Worm (Caenorhabditis elegans): ENCODE measurements around the gene K01A11.1.
A peak's percentile ranks its signal among the peaks of the same experiment; 100 is the strongest.

K01A11.1 gene

ce11 chrIII:3444139-3444538, 12.9 kb upstream of the K01A11.1 start, which contains the start of gene spe-41:
Gene spe-41 (minus strand): TSS chrIII:3444210.
- TF ChIP-seq tab-1 (GFP tag; IDR thresholded peaks at IDR 0.05) (no peak), cog-1 (tag; optimal IDR thresholded peaks at IDR 0.05) (no peak)

- no peak for TF ChIP-seq med-1 (GFP tag; optimal IDR thresholded peaks at IDR 0.05; ENCODE audit: insufficient read depth)
Measured at ce11 chrIII:3437139-3437538, 5.9 kb upstream of the K01A11.1 start.

DNA sequence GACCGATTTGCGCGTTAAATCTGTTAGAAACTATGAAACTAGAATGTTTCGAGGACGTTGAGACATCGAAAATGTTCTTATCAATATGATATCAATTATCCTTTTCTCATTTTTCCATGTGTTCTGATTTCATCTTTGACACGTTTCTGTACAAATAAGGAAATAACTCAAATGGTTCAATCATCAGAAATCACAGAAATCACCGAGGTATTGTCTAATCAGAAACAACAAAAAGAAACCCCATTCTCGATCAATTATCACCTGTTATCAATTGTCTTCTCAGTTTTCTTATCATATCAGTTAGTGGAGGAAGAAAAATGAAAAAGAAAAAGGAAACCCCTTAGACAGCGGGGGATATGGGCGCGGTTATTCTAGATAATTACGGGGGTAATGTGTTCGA, 3.9 kb upstream of the K01A11.1 start:
- TF ChIP-seq ref-1 (GFP tag; conservative IDR thresholded peaks at IDR 0.05) (no peak), flt-1 (GFP tag; IDR thresholded peaks at IDR 0.05) (no peak), med-1 (GFP tag; optimal IDR thresholded peaks at IDR 0.05; ENCODE audit: insufficient read depth) (no peak), ztf-23 (GFP tag; IDR thresholded peaks at IDR 0.05) (no peak), cog-1 (tag; optimal IDR thresholded peaks at IDR 0.05) (no peak), T22C8.4 (GFP tag; IDR thresholded peaks at IDR 0.05) (no peak), tab-1 (GFP tag; IDR thresholded peaks at IDR 0.05) (no peak), klf-2 (GFP tag; conservative IDR thresholded peaks at IDR 0.05) (no peak), ztf-29 (GFP tag; IDR thresholded peaks at IDR 0.05) (no peak)

ce11 chrIII:3430667-3431066, 618 bp downstream of the K01A11.1 start:
- TF ChIP-seq ztf-29 (GFP tag; IDR thresholded peaks at IDR 0.05) (no peak), med-1 (GFP tag; optimal IDR thresholded peaks at IDR 0.05; ENCODE audit: insufficient read depth) (no peak), cog-1 (tag; optimal IDR thresholded peaks at IDR 0.05) (no peak), ztf-23 (GFP tag; IDR thresholded peaks at IDR 0.05) (no peak), tab-1 (GFP tag; IDR thresholded peaks at IDR 0.05) (no peak), klf-2 (GFP tag; conservative IDR thresholded peaks at IDR 0.05) (no peak), ref-1 (GFP tag; conservative IDR thresholded peaks at IDR 0.05) (no peak), T22C8.4 (GFP tag; IDR thresholded peaks at IDR 0.05) (no peak), flt-1 (GFP tag; IDR thresholded peaks at IDR 0.05) (no peak)

DNA sequence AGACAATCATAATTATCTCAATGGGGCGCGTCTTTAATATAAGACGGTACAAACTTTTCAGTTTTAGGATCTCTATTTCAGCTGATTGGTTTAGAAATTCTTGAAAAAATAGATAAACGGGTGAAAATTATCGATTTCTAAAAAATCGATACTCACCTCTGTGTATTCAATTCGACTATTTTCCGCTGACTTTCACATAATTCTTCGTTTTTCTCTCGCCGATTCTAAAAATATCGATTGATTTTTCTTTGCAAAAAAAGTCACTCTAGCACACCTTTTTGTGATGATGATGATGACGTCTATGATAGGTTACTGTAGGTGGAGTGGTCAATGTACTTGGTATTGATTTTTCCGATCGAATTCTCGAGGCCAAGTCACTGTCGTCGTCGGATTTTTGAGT, 1.5 kb downstream of the K01A11.1 start:
- TF ChIP-seq klf-2 (GFP tag; conservative IDR thresholded peaks at IDR 0.05) = no peak
- TF ChIP-seq med-1 (GFP tag; optimal IDR thresholded peaks at IDR 0.05; ENCODE audit: insufficient read depth) = no peak
- no peak for TF ChIP-seq flt-1 (GFP tag; IDR thresholded peaks at IDR 0.05)
- peak; percentile 65 for TF ChIP-seq T22C8.4 (GFP tag; IDR thresholded peaks at IDR 0.05)
- no peak for TF ChIP-seq tab-1 (GFP tag; IDR thresholded peaks at IDR 0.05)
- TF ChIP-seq ref-1 (GFP tag; conservative IDR thresholded peaks at IDR 0.05) = no peak

- TF ChIP-seq T22C8.4 (GFP tag; IDR thresholded peaks at IDR 0.05) = no peak
- TF ChIP-seq klf-2 (GFP tag; conservative IDR thresholded peaks at IDR 0.05) = no peak
- TF ChIP-seq med-1 (GFP tag; optimal IDR thresholded peaks at IDR 0.05; ENCODE audit: insufficient read depth) = no peak
- no peak for TF ChIP-seq ztf-23 (GFP tag; IDR thresholded peaks at IDR 0.05)
- TF ChIP-seq ztf-29 (GFP tag; IDR thresholded peaks at IDR 0.05) = no peak
- TF ChIP-seq tab-1 (GFP tag; IDR thresholded peaks at IDR 0.05) = no peak
- TF ChIP-seq flt-1 (GFP tag; IDR thresholded peaks at IDR 0.05) = no peak
- no peak for TF ChIP-seq ref-1 (GFP tag; conservative IDR thresholded peaks at IDR 0.05)
- no peak for TF ChIP-seq cog-1 (tag; optimal IDR thresholded peaks at IDR 0.05)
Measured at ce11 chrIII:3428574-3428973, 2.7 kb downstream of the K01A11.1 start.

- TF ChIP-seq cog-1 (tag; optimal IDR thresholded peaks at IDR 0.05) (no peak), flt-1 (GFP tag; IDR thresholded peaks at IDR 0.05) (0 out of 2 replicates have a peak, but pooled peaks have one; percentile 4)
Measured at ce11 chrIII:3426741-3427140, 4.5 kb downstream of the K01A11.1 start.

DNA sequence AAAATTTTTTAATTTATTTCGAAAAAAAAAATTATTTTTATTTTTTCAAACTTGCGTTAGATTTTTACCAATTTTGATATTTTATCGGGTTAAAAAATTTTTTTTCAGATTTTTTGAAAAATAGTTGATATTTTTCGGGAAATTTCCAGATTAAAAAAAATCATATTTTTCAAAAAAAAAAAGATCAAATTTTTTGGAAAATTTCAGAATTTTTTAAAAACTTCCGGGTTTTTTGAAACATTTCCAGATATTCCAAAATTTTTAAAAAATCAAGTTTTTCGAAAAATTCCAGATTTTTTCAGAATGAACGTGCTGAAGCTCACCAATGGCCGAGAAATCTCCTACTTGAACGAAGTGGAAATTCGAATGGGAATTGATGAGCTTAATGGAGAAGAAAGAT, 5.8 kb downstream of the K01A11.1 start, which contains the start of gene metl-18:
Gene metl-18 (plus strand): TSS at position 301 of the 400 bp plus-strand sequence.
- TF ChIP-seq tab-1 (GFP tag; IDR thresholded peaks at IDR 0.05) (no peak), ztf-23 (GFP tag; IDR thresholded peaks at IDR 0.05) (no peak), ref-1 (GFP tag; conservative IDR thresholded peaks at IDR 0.05) (no peak), flt-1 (GFP tag; IDR thresholded peaks at IDR 0.05) (no peak), cog-1 (tag; optimal IDR thresholded peaks at IDR 0.05) (no peak), ztf-29 (GFP tag; IDR thresholded peaks at IDR 0.05) (no peak), med-1 (GFP tag; optimal IDR thresholded peaks at IDR 0.05; ENCODE audit: insufficient read depth) (no peak), T22C8.4 (GFP tag; IDR thresholded peaks at IDR 0.05) (no peak), klf-2 (GFP tag; conservative IDR thresholded peaks at IDR 0.05) (no peak)

- TF ChIP-seq ref-1 (GFP tag; conservative IDR thresholded peaks at IDR 0.05) (no peak), klf-2 (GFP tag; conservative IDR thresholded peaks at IDR 0.05) (no peak)
Measured at ce11 chrIII:3423924-3424323, 7.4 kb downstream of the K01A11.1 start.

ce11 chrIII:3418906-3419305, 12.4 kb downstream of the K01A11.1 start:
- TF ChIP-seq tab-1 (GFP tag; IDR thresholded peaks at IDR 0.05) (no peak), T22C8.4 (GFP tag; IDR thresholded peaks at IDR 0.05) (no peak), flt-1 (GFP tag; IDR thresholded peaks at IDR 0.05) (no peak), ztf-23 (GFP tag; IDR thresholded peaks at IDR 0.05) (no peak), ref-1 (GFP tag; conservative IDR thresholded peaks at IDR 0.05) (no peak), cog-1 (tag; optimal IDR thresholded peaks at IDR 0.05) (no peak)

DNA sequence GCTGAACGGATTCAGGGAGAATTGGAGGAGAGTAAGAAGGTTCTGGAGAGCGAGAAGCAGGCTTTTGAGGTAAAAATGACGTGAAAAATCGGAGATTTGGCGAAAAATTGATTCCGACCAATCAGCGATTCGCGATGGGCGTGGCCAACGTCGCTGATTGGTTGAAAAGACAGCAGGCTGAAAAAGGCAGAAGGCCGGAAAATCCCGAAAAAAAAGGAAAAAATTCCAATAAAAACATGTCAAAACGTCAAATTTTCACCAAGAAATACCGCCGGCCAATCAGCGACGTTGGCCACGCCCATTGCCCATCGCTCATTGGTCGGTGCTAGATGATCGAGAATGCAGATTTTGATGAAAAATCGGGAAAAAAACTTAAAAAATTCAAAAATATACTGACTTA, 13.8 kb downstream of the K01A11.1 start:
- TF ChIP-seq klf-2 (GFP tag; conservative IDR thresholded peaks at IDR 0.05) = no peak
- no peak for TF ChIP-seq cog-1 (tag; optimal IDR thresholded peaks at IDR 0.05)
- no peak for TF ChIP-seq ztf-23 (GFP tag; IDR thresholded peaks at IDR 0.05)
- TF ChIP-seq med-1 (GFP tag; optimal IDR thresholded peaks at IDR 0.05; ENCODE audit: insufficient read depth) = no peak
- TF ChIP-seq T22C8.4 (GFP tag; IDR thresholded peaks at IDR 0.05) = no peak
- no peak for TF ChIP-seq ref-1 (GFP tag; conservative IDR thresholded peaks at IDR 0.05)
- no peak for TF ChIP-seq ztf-29 (GFP tag; IDR thresholded peaks at IDR 0.05)
- no peak for TF ChIP-seq flt-1 (GFP tag; IDR thresholded peaks at IDR 0.05)
- no peak for TF ChIP-seq tab-1 (GFP tag; IDR thresholded peaks at IDR 0.05)
